Fruit fly (Drosophila melanogaster) whole organism, embryonic: Measurements from ENCODE around the gene Kpc1.

Experiments used
- Atf-2 ChIP-seq: fragments of 200-800 bp; sonication (Bioruptor generic); optimal IDR thresholded peaks from 2 replicates; lab custom pipeline; 2016; ENCODE audit warnings: missing biosample characterization, missing genetic modification characterization
- B-H2 ChIP-seq: fragments of 200-800 bp; sonication (Bioruptor generic); optimal IDR thresholded peaks from 2 replicates; lab custom pipeline; 2018; ENCODE audit warnings: missing biosample characterization, mild to moderate bottlenecking, missing genetic modification characterization
- CG12155 ChIP-seq: fragments of 200-800 bp; sonication (Bioruptor generic); optimal IDR thresholded peaks from 3 replicates; lab custom pipeline; 2016; ENCODE audit warnings: missing biosample characterization, missing genetic modification characterization
- CG12219 ChIP-seq: fragments of 200-800 bp; sonication (Bioruptor generic); optimal IDR thresholded peaks from 3 replicates; lab custom pipeline; 2018; ENCODE audit warnings: missing biosample characterization, mild to moderate bottlenecking, missing genetic modification characterization
- CG12659 ChIP-seq: fragments of 200-800 bp; sonication (Bioruptor generic); optimal IDR thresholded peaks from 3 replicates; lab custom pipeline; 2017; ENCODE audit warnings: mild to moderate bottlenecking, missing biosample characterization, missing genetic modification reagents, missing genetic modification characterization
- CG14860 ChIP-seq: fragments of 200-800 bp; sonication (Bioruptor generic); IDR thresholded peaks from 3 replicates; pipeline ENCODE4 v1.3.6; 2022; ENCODE audit warnings: missing biosample characterization, missing genetic modification characterization; ENCODE audit not compliant: partially characterized antibody
- CG15514 ChIP-seq: fragments of 200-800 bp; sonication (Bioruptor generic); optimal IDR thresholded peaks from 3 replicates; lab custom pipeline; 2017; ENCODE audit warnings: missing biosample characterization, missing genetic modification characterization, mild to moderate bottlenecking, moderate library complexity, missing genetic modification reagents
- CG1647 ChIP-seq: fragments of 200-800 bp; sonication (Bioruptor generic); optimal IDR thresholded peaks from 3 replicates; lab custom pipeline; 2016; ENCODE audit warnings: missing biosample characterization, missing genetic modification characterization
- CG16815 ChIP-seq: fragments of 200-800 bp; sonication (Bioruptor generic); optimal IDR thresholded peaks from 3 replicates; lab custom pipeline; 2017; ENCODE audit warnings: missing biosample characterization, mild to moderate bottlenecking, missing genetic modification characterization
- CG16863 ChIP-seq: fragments of 200-800 bp; sonication (Bioruptor generic); optimal IDR thresholded peaks from 3 replicates; lab custom pipeline; 2016; ENCODE audit warnings: missing biosample characterization, missing genetic modification characterization
- CG17186 ChIP-seq: fragments of 200-800 bp; sonication (Bioruptor generic); optimal IDR thresholded peaks from 3 replicates; lab custom pipeline; 2017; ENCODE audit warnings: missing biosample characterization, missing genetic modification reagents, missing genetic modification characterization
- CG17912 ChIP-seq: fragments of 200-800 bp; sonication (Bioruptor generic); optimal IDR thresholded peaks from 2 replicates; lab custom pipeline; 2018; ENCODE audit warnings: missing biosample characterization, mild to moderate bottlenecking, missing genetic modification characterization
- CG2116 ChIP-seq: fragments of 200-800 bp; sonication (Bioruptor generic); optimal IDR thresholded peaks from 3 replicates; lab custom pipeline; 2018; ENCODE audit warnings: missing biosample characterization, mild to moderate bottlenecking, missing genetic modification characterization
- CG2889 ChIP-seq: fragments of 200-800 bp; sonication (Bioruptor generic); IDR thresholded peaks from 3 replicates; pipeline ENCODE4 v1.3.6; 2022; ENCODE audit warnings: missing biosample characterization, missing genetic modification characterization
- CG3065 ChIP-seq: fragments of 200-800 bp; sonication (Bioruptor generic); optimal IDR thresholded peaks from 2 replicates; lab custom pipeline; 2016; ENCODE audit warnings: missing biosample characterization, missing genetic modification characterization
- CG31388 ChIP-seq: fragments of 200-800 bp; sonication (Bioruptor generic); optimal IDR thresholded peaks from 2 replicates; lab custom pipeline; 2016; ENCODE audit warnings: missing biosample characterization, missing genetic modification characterization
- CG33557 ChIP-seq: fragments of 200-800 bp; sonication (Bioruptor generic); optimal IDR thresholded peaks from 2 replicates; lab custom pipeline; 2019; ENCODE audit warnings: missing biosample characterization, mild to moderate bottlenecking, missing genetic modification characterization, moderate library complexity
- CG34422 ChIP-seq: fragments of 200-800 bp; sonication (Bioruptor generic); IDR thresholded peaks from 3 replicates; pipeline ENCODE4 v1.3.6; 2022; ENCODE audit warnings: missing biosample characterization, missing genetic modification characterization
- CG3726 ChIP-seq: fragments of 200-800 bp; sonication (Bioruptor generic); IDR thresholded peaks from 3 replicates; pipeline ENCODE4, ENCODE4 v1.3.6; 2022; ENCODE audit warnings: missing biosample characterization, missing genetic modification characterization
- CG4820 ChIP-seq: fragments of 200-800 bp; sonication (Bioruptor generic); optimal IDR thresholded peaks from 3 replicates; lab custom pipeline; 2016; ENCODE audit warnings: missing biosample characterization, missing genetic modification characterization
- CG7745 ChIP-seq: fragments of 200-800 bp; sonication (Bioruptor generic); optimal IDR thresholded peaks from 2 replicates; lab custom pipeline; 2018; ENCODE audit warnings: missing biosample characterization, mild to moderate bottlenecking, missing genetic modification characterization, moderate library complexity
- CG8281 ChIP-seq: fragments of 200-800 bp; sonication (Bioruptor generic); optimal IDR thresholded peaks from 2 replicates; lab custom pipeline; 2018; ENCODE audit warnings: missing biosample characterization, mild to moderate bottlenecking, missing genetic modification characterization, moderate library complexity
- CG9609 ChIP-seq: fragments of 200-800 bp; sonication (Bioruptor generic); optimal IDR thresholded peaks from 3 replicates; lab custom pipeline; 2016; ENCODE audit warnings: missing biosample characterization, missing genetic modification characterization
- CG9932 ChIP-seq: fragments of 200-800 bp; sonication (Bioruptor generic); IDR thresholded peaks from 2 replicates; pipeline ENCODE4 v1.3.6; 2022; ENCODE audit warnings: missing biosample characterization, missing genetic modification characterization
- D19B ChIP-seq: fragments of 200-800 bp; sonication (Bioruptor generic); optimal IDR thresholded peaks from 2 replicates; lab custom pipeline; 2017; ENCODE audit warnings: missing biosample characterization, mild to moderate bottlenecking, missing genetic modification characterization
- Dbx ChIP-seq: fragments of 200-800 bp; sonication (Bioruptor generic); IDR thresholded peaks from 3 replicates; pipeline ENCODE4 v1.3.6; 2022; ENCODE audit warnings: missing biosample characterization, missing genetic modification characterization
- Ets97D ChIP-seq: fragments of 200-800 bp; sonication (Bioruptor generic); optimal IDR thresholded peaks from 3 replicates; lab custom pipeline; 2016; ENCODE audit warnings: missing biosample characterization, missing genetic modification characterization
- Hey ChIP-seq: fragments of 200-800 bp; sonication (Bioruptor generic); optimal IDR thresholded peaks from 3 replicates; lab custom pipeline; 2018; ENCODE audit warnings: missing biosample characterization, mild to moderate bottlenecking, missing genetic modification characterization
- HmgD ChIP-seq: fragments of 200-800 bp; sonication (Bioruptor generic); optimal IDR thresholded peaks from 3 replicates; lab custom pipeline; 2016; ENCODE audit warnings: missing biosample characterization, missing genetic modification characterization
- NC2α ChIP-seq: fragments of 200-800 bp; sonication (Bioruptor generic); optimal IDR thresholded peaks from 2 replicates; lab custom pipeline; 2016; ENCODE audit warnings: missing biosample characterization, missing genetic modification characterization
- Neu2 ChIP-seq: fragments of 200-800 bp; sonication (Bioruptor generic); optimal IDR thresholded peaks from 3 replicates; lab custom pipeline; 2016; ENCODE audit warnings: missing biosample characterization, missing genetic modification characterization, borderline replicate concordance
- Opbp ChIP-seq: fragments of 200-800 bp; sonication (Bioruptor generic); IDR thresholded peaks from 3 replicates; pipeline ENCODE4 v1.3.6; 2022; ENCODE audit warnings: missing biosample characterization, missing genetic modification characterization; ENCODE audit not compliant: partially characterized antibody
- Ptx1 ChIP-seq: fragments of 200-800 bp; sonication (Bioruptor generic); IDR thresholded peaks from 2 replicates; pipeline ENCODE4 v1.3.6; 2022; ENCODE audit warnings: missing biosample characterization, missing genetic modification characterization
- Ravus ChIP-seq: fragments of 200-800 bp; sonication (Bioruptor generic); IDR thresholded peaks from 2 replicates; pipeline ENCODE4 v1.3.6; 2022; ENCODE audit warnings: missing biosample characterization, missing genetic modification characterization
- Sry-β ChIP-seq: fragments of 200-800 bp; sonication (Bioruptor generic); optimal IDR thresholded peaks from 2 replicates; lab custom pipeline; 2018; ENCODE audit warnings: missing biosample characterization, mild to moderate bottlenecking, missing genetic modification characterization, moderate library complexity
- TFAM ChIP-seq: fragments of 200-800 bp; sonication (Bioruptor generic); optimal IDR thresholded peaks from 2 replicates; lab custom pipeline; 2017; ENCODE audit warnings: missing biosample characterization, missing genetic modification characterization, inconsistent platforms
- Tbp ChIP-seq: fragments of >200 bp; optimal IDR thresholded peaks from 2 replicates; lab custom pipeline; 2018; ENCODE audit warnings: missing biosample characterization, missing genetic modification characterization
- Xbp1 ChIP-seq: fragments of 200-800 bp; sonication (Bioruptor generic); optimal IDR thresholded peaks from 3 replicates; lab custom pipeline; 2016; ENCODE audit warnings: missing biosample characterization, mild to moderate bottlenecking, missing genetic modification characterization
- az2 ChIP-seq: fragments of 200-800 bp; sonication (Bioruptor generic); optimal IDR thresholded peaks from 3 replicates; lab custom pipeline; 2016; ENCODE audit warnings: missing biosample characterization, missing genetic modification characterization
- ci ChIP-seq: fragments of 200-800 bp; sonication (Bioruptor generic); IDR thresholded peaks from 3 replicates; pipeline ENCODE4 v1.3.6; 2022; ENCODE audit warnings: missing biosample characterization, missing genetic modification characterization
- crc ChIP-seq: fragments of 200-800 bp; sonication (Bioruptor generic); optimal IDR thresholded peaks from 2 replicates; lab custom pipeline; 2016; ENCODE audit warnings: missing biosample characterization, missing genetic modification characterization
- gsb-n ChIP-seq: fragments of 200-800 bp; sonication (Bioruptor generic); optimal IDR thresholded peaks from 3 replicates; lab custom pipeline; 2018; ENCODE audit warnings: missing biosample characterization, mild to moderate bottlenecking, missing genetic modification characterization
- nerfin-2 ChIP-seq: fragments of 200-800 bp; sonication (Bioruptor generic); IDR thresholded peaks from 2 replicates; pipeline ENCODE4 v1.3.6; 2022; ENCODE audit warnings: missing biosample characterization, missing genetic modification characterization; ENCODE audit not compliant: partially characterized antibody
- nom ChIP-seq: fragments of 200-800 bp; sonication (Bioruptor generic); optimal IDR thresholded peaks from 2 replicates; lab custom pipeline; 2017; ENCODE audit warnings: missing biosample characterization, missing genetic modification characterization, mild to moderate bottlenecking, moderate library complexity, missing genetic modification reagents
- psq ChIP-seq: fragments of 200-800 bp; sonication (Bioruptor generic); optimal IDR thresholded peaks from 2 replicates; lab custom pipeline; 2017; ENCODE audit warnings: missing biosample characterization, missing genetic modification characterization
- so ChIP-seq: fragments of 200-800 bp; sonication (Bioruptor generic); IDR thresholded peaks from 3 replicates; pipeline ENCODE4 v1.3.6; 2022; ENCODE audit warnings: missing biosample characterization, missing genetic modification characterization
- ssp ChIP-seq: fragments of 200-800 bp; sonication (Bioruptor generic); IDR thresholded peaks from 2 replicates; pipeline ENCODE4 v1.3.6; 2022; ENCODE audit warnings: missing biosample characterization, missing genetic modification characterization
- stwl ChIP-seq: fragments of 200-800 bp; sonication (Bioruptor generic); optimal IDR thresholded peaks from 3 replicates; lab custom pipeline; 2018; ENCODE audit warnings: missing biosample characterization, mild to moderate bottlenecking, missing genetic modification characterization, moderate library complexity
- sug ChIP-seq: fragments of 200-800 bp; optimal IDR thresholded peaks from 2 replicates; lab custom pipeline; 2019; ENCODE audit warnings: missing biosample characterization, mild to moderate bottlenecking, missing genetic modification characterization, moderate library complexity

The Kpc1 gene

DNA sequence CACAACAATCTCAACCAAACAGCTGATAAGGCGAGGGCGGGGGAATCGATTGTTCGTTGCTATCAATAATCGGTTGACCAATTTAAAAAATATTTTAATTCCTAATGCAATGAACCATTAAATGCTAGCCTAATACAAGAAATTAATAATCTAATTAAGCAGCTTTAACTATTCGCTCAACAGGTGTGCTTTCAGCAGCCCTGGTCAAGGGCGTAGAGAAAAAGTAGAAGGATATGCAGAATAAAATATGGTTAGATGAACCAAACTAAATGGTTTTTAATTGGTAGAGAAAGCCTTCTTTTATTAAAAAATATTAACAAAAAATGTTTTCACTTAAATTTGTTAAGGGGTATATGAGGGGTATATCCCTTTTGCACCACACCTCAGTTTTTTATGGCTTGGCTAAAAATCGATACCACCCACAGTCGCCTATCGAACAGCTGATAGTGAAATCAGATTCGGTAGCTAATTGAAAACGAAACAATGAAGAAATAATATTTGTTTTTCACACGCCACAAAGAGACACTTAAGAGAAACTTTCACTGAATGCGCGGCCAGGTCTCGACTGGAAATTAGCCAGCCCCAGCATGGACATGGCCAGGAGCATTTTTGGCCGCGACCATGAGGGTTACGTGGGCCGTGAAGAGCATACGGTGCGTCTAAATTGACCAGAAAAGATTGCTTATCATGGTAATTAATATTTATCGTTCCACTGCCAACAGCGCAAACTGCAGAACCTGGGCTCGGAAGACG, 23.0 kb upstream of the Kpc1 start, which contains the start of the genes SIDL and CG12241 (continued):
- peak; percentile 16 for TF ChIP-seq stwl
- peak; percentile 61 for TF ChIP-seq az2
- no peak for TF ChIP-seq gsb-n (tag; lab: Kevin White, UChicago)
- peak; percentile 67 for TF ChIP-seq CG3065
- TF ChIP-seq Dbx, result peak; percentile 94
- peak; percentile 79; the same call in 2 of the 3 replicates for TF ChIP-seq CG3726
- peak; percentile 52 for TF ChIP-seq CG16863 (GFP tag; lab: Kevin White, UChicago)
- TF ChIP-seq CG7745 (tag; lab: Kevin White, UChicago), result no peak
- TF ChIP-seq NC2α, result no peak
- TF ChIP-seq CG34422 (GFP tag; lab: Robert Waterston, UW), result peak; percentile 96
- peak; percentile 60 for TF ChIP-seq CG12155 (GFP tag; lab: Kevin White, UChicago)
- peak; percentile 96 for TF ChIP-seq Ptx1
- TF ChIP-seq CG33557 (GFP tag; lab: Kevin White, UChicago), result peak; percentile 4
- peak; percentile 69 for TF ChIP-seq CG12659 (GFP tag; lab: Kevin White, UChicago)
- TF ChIP-seq Opbp (GFP tag; lab: Robert Waterston, UW), result peak; percentile 34; the same call in 1 of the 3 replicates
- TF ChIP-seq so (GFP tag; lab: Robert Waterston, UW), result no peak
- peak; percentile 80 for TF ChIP-seq Ravus (GFP tag; lab: Robert Waterston, UW)
- TF ChIP-seq Neu2 (GFP tag; lab: Kevin White, UChicago), result peak; percentile 21
- no peak for TF ChIP-seq Atf-2
- no peak for TF ChIP-seq Tbp (GFP tag; lab: Kevin White, UChicago)
- peak; percentile 81 for TF ChIP-seq CG1647 (GFP tag; lab: Kevin White, UChicago)
- no peak for TF ChIP-seq Sry-β (GFP tag; lab: Kevin White, UChicago)
- no peak for TF ChIP-seq CG17186 (GFP tag; lab: Kevin White, UChicago)
- TF ChIP-seq Ets97D (GFP tag; lab: Kevin White, UChicago), result peak; percentile 79
- peak; percentile 48; the same call in 1 of the 3 replicates for TF ChIP-seq CG2889 (GFP tag; lab: Robert Waterston, UW)
- peak; percentile 32 for TF ChIP-seq B-H2 (GFP tag; lab: Kevin White, UChicago)
- TF ChIP-seq CG12219, result no peak
- TF ChIP-seq sug, result peak; percentile 75
- peak; percentile 54 for TF ChIP-seq Xbp1 (GFP tag; lab: Kevin White, UChicago)
- peak; percentile 85 for TF ChIP-seq CG15514 (GFP tag; lab: Kevin White, UChicago)
- peak; percentile 67 for TF ChIP-seq crc
- peak; percentile 25 for TF ChIP-seq CG16815 (GFP tag; lab: Kevin White, UChicago)
- TF ChIP-seq CG31388 (GFP tag; lab: Kevin White, UChicago), result peak; percentile 62
- TF ChIP-seq nom (GFP tag; lab: Kevin White, UChicago), result peak; percentile 75
- peak; percentile 13 for TF ChIP-seq psq
- peak; percentile 67 for TF ChIP-seq CG4820 (GFP tag; lab: Kevin White, UChicago)
- TF ChIP-seq HmgD (GFP tag; lab: Kevin White, UChicago), result peak; percentile 26
- TF ChIP-seq D19B (GFP tag; lab: Kevin White, UChicago), result peak; percentile 90
- TF ChIP-seq CG9609 (GFP tag; lab: Kevin White, UChicago), result peak; percentile 24
- no peak for TF ChIP-seq CG8281 (tag; lab: Kevin White, UChicago)
- no peak for TF ChIP-seq Hey (tag; lab: Kevin White, UChicago)
- TF ChIP-seq TFAM (GFP tag; lab: Kevin White, UChicago), result no peak
- TF ChIP-seq CG9932 (GFP tag; lab: Robert Waterston, UW), result peak; percentile 75
- peak; percentile 85 for TF ChIP-seq ssp (GFP tag; lab: Robert Waterston, UW)
- no peak for TF ChIP-seq ci
- TF ChIP-seq nerfin-2 (GFP tag; lab: Robert Waterston, UW), result no peak
- no peak for TF ChIP-seq CG17912 (GFP tag; lab: Kevin White, UChicago)
- TF ChIP-seq CG14860 (GFP tag; lab: Robert Waterston, UW), result 0 out of 3 replicates have a peak, but pooled peaks have one; percentile 22
- peak; percentile 79 for TF ChIP-seq CG2116 (GFP tag; lab: Kevin White, UChicago)
